Worm (Caenorhabditis elegans) whole organism, mixed stage, embryonic: ENCODE measurements around the gene T27D12.1.

Source experiments
- M03D4.4 ChIP-seq: sonication (generic microtip); optimal IDR thresholded peaks from 2 replicates; lab custom pipeline; 2017; ENCODE audit warnings: mild to moderate bottlenecking, missing genetic modification characterization, missing compliant biosample characterization
- bed-3 ChIP-seq: fragments of 200-800 bp; sonication (Bioruptor generic); optimal IDR thresholded peaks from 3 replicates; lab custom pipeline; 2018; ENCODE audit warnings: mild to moderate bottlenecking, missing genetic modification characterization, moderate library complexity, missing compliant biosample characterization
- blmp-1 ChIP-seq: fragments of 150-350 bp; optimal IDR thresholded peaks from 2 replicates; lab custom pipeline; 2014; ENCODE audit warnings: missing biosample characterization, missing genetic modification characterization
- ceh-39 ChIP-seq: fragments of 150-350 bp; optimal IDR thresholded peaks from 2 replicates; lab custom pipeline; 2014; ENCODE audit warnings: missing biosample characterization, missing genetic modification characterization
- ceh-43 ChIP-seq: fragments of 200-800 bp; sonication (Bioruptor generic); optimal IDR thresholded peaks from 2 replicates; lab custom pipeline; 2018; ENCODE audit warnings: mild to moderate bottlenecking, missing genetic modification characterization, moderate library complexity, missing compliant biosample characterization
- ceh-83 ChIP-seq: fragments of 200-800 bp; sonication (Bioruptor generic); optimal IDR thresholded peaks from 2 replicates; lab custom pipeline; 2018; ENCODE audit warnings: mild to moderate bottlenecking, missing genetic modification characterization, missing compliant biosample characterization
- ces-1 ChIP-seq: fragments of 150-350 bp; optimal IDR thresholded peaks from 2 replicates; lab custom pipeline; 2014; ENCODE audit warnings: missing biosample characterization, missing genetic modification reagents, missing genetic modification characterization
- cnd-1 ChIP-seq: fragments of 200-800 bp; sonication (Bioruptor generic); optimal IDR thresholded peaks from 2 replicates; lab custom pipeline; 2018; ENCODE audit warnings: mild to moderate bottlenecking, missing genetic modification characterization, missing compliant biosample characterization
- elt-3 ChIP-seq: fragments of 150-350 bp; optimal IDR thresholded peaks from 2 replicates; lab custom pipeline; 2014; ENCODE audit warnings: missing biosample characterization, missing genetic modification characterization
- flh-1 ChIP-seq: fragments of 200-800 bp; sonication (Bioruptor generic); optimal IDR thresholded peaks from 2 replicates; lab custom pipeline; 2018; ENCODE audit warnings: mild to moderate bottlenecking, missing genetic modification characterization, moderate library complexity, missing compliant biosample characterization
- ham-2 ChIP-seq: fragments of 200-800 bp; sonication (Bioruptor generic); optimal IDR thresholded peaks from 2 replicates; lab custom pipeline; 2018; ENCODE audit warnings: mild to moderate bottlenecking, missing genetic modification characterization, missing compliant biosample characterization
- hlh-1 ChIP-seq: fragments of 150-350 bp; optimal IDR thresholded peaks from 2 replicates; lab custom pipeline; 2014; ENCODE audit warnings: missing biosample characterization, missing genetic modification reagents, missing genetic modification characterization
- lin-13 ChIP-seq: fragments of 150-350 bp; optimal IDR thresholded peaks from 2 replicates; lab custom pipeline; 2014; ENCODE audit warnings: missing biosample characterization, missing genetic modification characterization
- lin-32 ChIP-seq: fragments of 200-800 bp; sonication (Bioruptor generic); optimal IDR thresholded peaks from 2 replicates; lab custom pipeline; 2018; ENCODE audit warnings: mild to moderate bottlenecking, missing genetic modification characterization, missing compliant biosample characterization
- mab-5 ChIP-seq: fragments of 150-350 bp; optimal IDR thresholded peaks from 2 replicates; lab custom pipeline; 2014; ENCODE audit warnings: missing biosample characterization, missing genetic modification characterization
- mep-1 ChIP-seq: fragments of 150-350 bp; optimal IDR thresholded peaks from 2 replicates; lab custom pipeline; 2017; ENCODE audit warnings: missing biosample characterization, missing genetic modification reagents, missing genetic modification characterization, inconsistent platforms
- mls-2 ChIP-seq: sonication (generic microtip); optimal IDR thresholded peaks from 2 replicates; lab custom pipeline; 2016; ENCODE audit warnings: mild to moderate bottlenecking, missing genetic modification characterization, moderate library complexity, missing compliant biosample characterization
- nhr-2 ChIP-seq: fragments of 150-350 bp; optimal IDR thresholded peaks from 2 replicates; lab custom pipeline; 2014; ENCODE audit warnings: missing biosample characterization, missing genetic modification characterization
- nhr-237 ChIP-seq: fragments of 150-350 bp; optimal IDR thresholded peaks from 2 replicates; lab custom pipeline; 2014; ENCODE audit warnings: missing biosample characterization, missing genetic modification characterization
- nhr-28 ChIP-seq: fragments of 150-350 bp; optimal IDR thresholded peaks from 2 replicates; lab custom pipeline; 2014; ENCODE audit warnings: missing biosample characterization, missing genetic modification characterization
- nhr-76 ChIP-seq: sonication (generic microtip); optimal IDR thresholded peaks from 2 replicates; lab custom pipeline; 2017; ENCODE audit warnings: missing biosample characterization, missing genetic modification characterization
- pha-4 ChIP-seq: fragments of 150-350 bp; optimal IDR thresholded peaks from 2 replicates; lab custom pipeline; 2018; ENCODE audit warnings: missing biosample characterization, missing genetic modification reagents, missing genetic modification characterization
- snpc-4 ChIP-seq: fragments of 150-350 bp; optimal IDR thresholded peaks from 2 replicates; lab custom pipeline; 2014; ENCODE audit warnings: missing biosample characterization, missing genetic modification characterization
- tbx-8 ChIP-seq: fragments of 200-800 bp; sonication (Bioruptor generic); optimal IDR thresholded peaks from 2 replicates; lab custom pipeline; 2018; ENCODE audit warnings: mild to moderate bottlenecking, missing genetic modification characterization, moderate library complexity, missing compliant biosample characterization
- unc-120 ChIP-seq: sonication (generic microtip); optimal IDR thresholded peaks from 2 replicates; lab custom pipeline; 2017; ENCODE audit warnings: missing genetic modification characterization, missing compliant biosample characterization; ENCODE audit not compliant: poor library complexity, severe bottlenecking
- unc-39 ChIP-seq: fragments of 150-350 bp; optimal IDR thresholded peaks from 2 replicates; lab custom pipeline; 2014; ENCODE audit warnings: missing biosample characterization, missing genetic modification characterization
- unc-62 ChIP-seq: fragments of 150-350 bp; optimal IDR thresholded peaks from 2 replicates; lab custom pipeline; 2014; ENCODE audit warnings: missing biosample characterization, missing genetic modification reagents, missing genetic modification characterization
- ztf-11 ChIP-seq: fragments of 150-350 bp; optimal IDR thresholded peaks from 2 replicates; lab custom pipeline; 2014; ENCODE audit warnings: missing biosample characterization, missing genetic modification characterization

T27D12.1 gene

DNA sequence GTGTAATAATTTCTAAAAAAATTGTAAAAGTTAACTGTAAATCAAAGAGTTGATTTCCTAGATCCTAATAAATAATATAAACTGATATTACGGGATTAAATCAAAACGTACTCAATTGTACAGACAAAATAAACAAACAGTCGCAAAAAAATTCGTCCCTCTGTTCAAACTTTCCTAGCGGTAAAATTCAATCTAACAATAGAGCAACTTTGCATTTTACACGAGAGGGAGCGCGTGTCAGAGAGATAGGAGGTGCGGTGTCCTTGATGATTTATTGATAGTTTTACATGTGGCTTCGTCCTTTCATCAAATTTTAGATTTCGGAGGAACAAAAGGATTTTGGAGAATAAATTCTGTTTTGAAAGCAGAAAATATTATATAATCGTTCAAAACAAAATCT, 11.8 kb upstream of the T27D12.1 start:
- TF ChIP-seq unc-62 (GFP tag; lab: Kevin White, UChicago) = peak; percentile 38
- TF ChIP-seq mab-5 (tag; lab: Kevin White, UChicago) = peak; percentile 54
- no peak for TF ChIP-seq ztf-11 (tag; lab: Kevin White, UChicago)
- no peak for TF ChIP-seq ceh-43 (GFP tag; lab: Kevin White, UChicago)
- no peak for TF ChIP-seq ceh-39 (tag; lab: Kevin White, UChicago)
- TF ChIP-seq mep-1 (tag; lab: Kevin White, UChicago) = no peak
- no peak for TF ChIP-seq nhr-237 (tag; lab: Kevin White, UChicago)
- TF ChIP-seq unc-120 (tag; lab: Kevin White, UChicago) = no peak
- no peak for TF ChIP-seq ces-1 (GFP tag; lab: Kevin White, UChicago)
- TF ChIP-seq, all 35 proteins: peak for 2

DNA sequence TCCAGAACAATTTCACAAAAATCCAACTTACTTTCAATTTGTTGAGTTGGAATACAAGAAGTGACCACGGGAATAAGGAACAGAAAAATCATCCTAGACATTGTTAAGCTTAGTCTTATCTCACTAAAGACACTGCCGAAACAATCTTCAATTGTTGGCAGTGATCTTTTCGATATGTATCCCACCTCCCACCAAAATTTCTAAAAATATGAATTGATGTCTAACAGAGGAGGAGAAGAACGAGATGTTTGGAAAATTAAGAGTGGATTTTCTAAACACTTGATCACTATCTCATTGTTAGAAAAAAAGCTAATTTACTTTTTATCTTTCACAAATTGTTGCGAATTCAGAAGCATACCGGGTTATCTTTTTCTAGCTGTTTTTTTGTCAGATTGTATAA, 9.9 kb upstream of the T27D12.1 start, which contains the start of gene clec-144:
Gene clec-144, minus strand, starts transcription at position 101 of the 400 bp plus-strand sequence.
- TF ChIP-seq cnd-1 (no peak), mls-2 (tag; lab: Kevin White, UChicago) (no peak), mab-5 (tag; lab: Kevin White, UChicago) (no peak), pha-4 (tag; lab: Kevin White, UChicago) (no peak), M03D4.4 (no peak), unc-120 (tag; lab: Kevin White, UChicago) (no peak), snpc-4 (tag; lab: Kevin White, UChicago) (no peak), lin-32 (GFP tag; lab: Kevin White, UChicago) (no peak), bed-3 (GFP tag; lab: Kevin White, UChicago) (no peak), hlh-1 (tag; lab: Kevin White, UChicago) (no peak), unc-39 (tag; lab: Kevin White, UChicago) (no peak), ces-1 (GFP tag; lab: Kevin White, UChicago) (no peak), nhr-76 (tag; lab: Kevin White, UChicago) (no peak)
- TF ChIP-seq, all 35 proteins: peak for 0

DNA sequence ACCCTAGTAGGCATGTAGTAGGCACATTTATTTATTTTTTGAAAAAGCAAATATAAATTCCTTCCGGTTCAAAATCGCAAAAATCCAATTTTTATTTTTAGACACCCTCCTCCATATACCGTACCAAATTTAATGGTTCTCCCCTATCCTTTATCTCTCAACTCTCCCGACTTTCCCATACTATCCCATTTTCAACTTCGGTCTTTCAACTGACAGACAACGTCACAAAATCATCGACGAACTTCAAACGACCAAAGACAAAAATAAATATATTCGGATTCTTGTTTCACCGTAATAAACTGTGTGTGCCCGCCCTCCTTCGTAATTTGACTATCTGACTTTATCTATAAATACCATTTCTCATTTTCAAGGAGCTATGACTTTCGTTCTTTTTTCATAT, 7.2 kb upstream of the T27D12.1 start, which contains the start of gene T27D12.6:
Gene T27D12.6, plus strand, starts transcription at position 301 of the 400 bp plus-strand sequence.
- TF ChIP-seq snpc-4 (tag; lab: Kevin White, UChicago) = no peak
- TF ChIP-seq lin-32 (GFP tag; lab: Kevin White, UChicago) = no peak
- no peak for TF ChIP-seq M03D4.4
- no peak for TF ChIP-seq nhr-2 (tag; lab: Kevin White, UChicago)
- no peak for TF ChIP-seq ham-2
- TF ChIP-seq blmp-1 (tag; lab: Kevin White, UChicago) = no peak
- no peak for TF ChIP-seq elt-3
- no peak for TF ChIP-seq pha-4 (tag; lab: Kevin White, UChicago)
- TF ChIP-seq mab-5 (tag; lab: Kevin White, UChicago) = no peak
- no peak for TF ChIP-seq flh-1 (GFP tag; lab: Kevin White, UChicago)

DNA sequence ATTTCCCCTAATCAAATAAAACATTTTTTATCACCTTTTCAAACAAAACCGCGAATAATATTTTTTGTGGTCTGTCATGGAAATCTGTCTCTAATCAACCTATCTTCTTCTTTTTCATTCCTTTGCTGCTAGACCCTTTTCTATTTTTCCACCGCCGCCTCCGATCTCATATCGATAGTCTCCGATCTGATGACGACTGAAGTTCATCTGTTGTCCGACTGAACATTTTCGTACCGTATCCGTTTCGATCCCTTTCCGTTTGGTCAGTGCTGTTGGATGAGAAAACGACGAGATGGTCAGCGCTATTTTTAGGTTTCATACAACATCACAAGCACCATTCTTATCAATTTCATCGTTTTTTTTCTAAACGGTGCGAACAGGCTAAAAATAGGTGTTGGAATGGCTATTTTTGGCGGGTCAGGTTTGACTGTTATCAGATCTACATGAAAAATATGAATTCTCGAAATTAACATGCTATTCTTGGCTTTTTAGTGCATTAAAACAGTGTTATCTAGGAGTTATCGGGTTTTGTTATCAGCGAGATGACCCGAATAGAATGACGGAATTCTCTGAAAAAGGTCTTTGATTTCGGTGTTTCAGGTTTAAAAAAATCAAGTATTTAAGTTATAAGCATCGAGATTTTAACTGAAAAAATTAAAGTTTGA, 5.7 kb upstream of the T27D12.1 start:
- TF ChIP-seq nhr-237 (tag; lab: Kevin White, UChicago) = no peak

DNA sequence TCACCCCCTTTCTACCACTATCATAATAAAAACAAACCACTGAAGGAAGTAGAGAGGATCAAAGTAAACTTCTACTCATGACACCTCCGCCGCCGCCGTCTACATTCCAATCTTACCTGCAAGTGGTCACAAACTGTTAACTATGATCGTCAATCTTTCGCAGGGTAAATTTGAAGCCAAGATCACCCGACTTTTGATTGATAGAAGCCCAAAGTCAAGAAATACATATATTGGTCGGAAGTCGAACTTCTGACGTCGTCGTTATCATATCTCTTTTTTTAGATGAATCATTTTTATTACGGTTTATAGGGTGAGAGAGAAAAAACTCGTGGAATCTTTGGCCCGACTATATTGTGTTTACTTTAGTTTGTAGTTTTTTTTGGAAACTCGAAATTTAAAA, 4.1 kb upstream of the T27D12.1 start:
- TF ChIP-seq ceh-39 (tag; lab: Kevin White, UChicago) (no peak), unc-62 (GFP tag; lab: Kevin White, UChicago) (no peak), mep-1 (tag; lab: Kevin White, UChicago) (no peak), flh-1 (GFP tag; lab: Kevin White, UChicago) (no peak), M03D4.4 (no peak), nhr-28 (no peak), lin-13 (tag; lab: Kevin White, UChicago) (no peak), nhr-76 (tag; lab: Kevin White, UChicago) (no peak)
- TF ChIP-seq, all 35 proteins: peak for 0

DNA sequence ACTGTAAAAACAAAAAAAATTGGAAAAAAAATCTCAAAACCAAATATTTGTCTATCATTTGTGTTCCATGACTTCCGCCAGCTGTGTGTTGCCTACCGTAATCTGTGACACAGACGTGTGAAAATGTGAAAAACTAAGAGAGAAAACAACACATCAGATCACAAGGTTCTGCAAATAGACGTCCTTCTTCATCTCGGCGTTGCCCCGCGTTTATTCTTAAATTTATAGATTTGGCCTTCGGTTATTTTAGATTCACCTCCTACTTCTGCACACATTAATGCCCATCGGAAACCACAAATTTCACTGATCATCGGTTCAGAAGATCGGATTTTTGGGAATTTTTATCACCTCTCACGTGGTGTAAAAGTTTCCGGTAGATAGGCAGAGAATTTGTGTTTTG, 3.3 kb upstream of the T27D12.1 start:
- TF ChIP-seq nhr-2 (tag; lab: Kevin White, UChicago) = no peak

DNA sequence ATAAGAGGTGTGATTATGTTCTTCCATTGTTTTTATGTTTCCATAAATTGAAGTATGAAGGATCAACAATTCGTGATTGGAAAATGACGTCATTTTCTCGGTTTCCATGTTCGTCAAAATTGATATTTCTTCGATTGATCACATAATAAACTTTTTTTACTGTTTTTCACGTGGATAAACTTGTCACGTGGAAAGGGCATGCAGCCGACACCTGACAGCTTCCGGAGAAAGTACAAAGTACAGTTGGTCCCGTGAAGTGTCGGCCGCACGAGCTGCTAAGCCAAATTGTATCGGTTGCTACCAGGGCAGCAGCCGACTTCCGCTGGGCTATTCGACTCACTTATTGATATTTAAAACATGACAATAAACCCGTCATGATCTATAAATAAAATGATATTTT, 764 bp upstream of the T27D12.1 start:
- TF ChIP-seq unc-62 (GFP tag; lab: Kevin White, UChicago) = no peak
- no peak for TF ChIP-seq nhr-2 (tag; lab: Kevin White, UChicago)
- TF ChIP-seq tbx-8 (GFP tag; lab: Kevin White, UChicago) = no peak
- TF ChIP-seq ceh-83 (GFP tag; lab: Kevin White, UChicago) = no peak
- TF ChIP-seq lin-32 (GFP tag; lab: Kevin White, UChicago) = no peak
- TF ChIP-seq bed-3 (GFP tag; lab: Kevin White, UChicago) = no peak
- peak; percentile 49 for TF ChIP-seq ham-2
